Fruit fly (Drosophila melanogaster): ENCODE data around the gene CG8065.

Gene CG8065

DNA sequence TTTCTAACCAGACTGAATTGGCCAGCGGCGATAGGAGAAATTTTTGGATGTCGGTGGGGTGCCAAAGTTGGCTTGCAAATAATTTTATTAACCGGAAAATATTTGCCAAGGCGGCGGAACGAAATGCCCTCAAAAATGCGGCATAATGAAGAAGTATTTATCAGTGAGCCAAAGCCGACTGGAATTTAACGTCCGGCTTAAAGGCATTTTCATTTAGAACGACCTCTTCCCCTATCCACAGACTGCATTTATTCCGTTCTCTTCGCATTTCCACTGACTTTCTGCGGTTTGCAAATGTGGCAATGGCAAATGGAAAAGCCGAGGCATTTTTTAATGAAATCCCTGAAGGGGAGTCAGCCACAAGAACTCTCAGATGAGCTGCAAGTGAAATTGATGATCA lies 17.6 kb downstream of the CG8065 start:
- no peak for TF ChIP-seq fkh (GFP tag; optimal IDR thresholded peaks at IDR 0.05)
- no peak for TF ChIP-seq CG11902 (GFP tag; optimal IDR thresholded peaks at IDR 0.05)
- no peak for TF ChIP-seq CG10669 (GFP tag; optimal IDR thresholded peaks at IDR 0.05)
- TF ChIP-seq cyc (GFP tag; optimal IDR thresholded peaks at IDR 0.05): no peak
- no peak for TF ChIP-seq topi (GFP tag; optimal IDR thresholded peaks at IDR 0.05)
- TF ChIP-seq esn (GFP tag; optimal IDR thresholded peaks at IDR 0.05): no peak

DNA sequence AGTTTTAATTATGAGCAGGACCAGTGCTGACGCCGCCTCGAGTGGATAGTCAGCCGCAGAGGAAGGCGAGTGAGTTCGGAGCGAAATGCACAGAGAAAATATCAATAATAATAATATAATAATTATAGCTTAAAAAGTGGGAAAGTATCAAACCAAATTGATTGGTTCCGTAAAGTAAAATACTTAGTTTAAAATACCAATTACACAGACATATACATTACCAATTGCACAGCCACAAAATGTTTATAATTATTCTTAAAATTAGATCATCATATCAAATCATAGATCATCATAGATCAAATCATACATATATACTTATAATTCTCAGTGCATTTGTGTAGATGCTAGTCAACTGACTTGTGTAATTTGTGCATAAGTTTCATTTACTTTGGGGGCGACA lies 23.1 kb downstream of the CG8065 start:
- TF ChIP-seq Eip78C (GFP tag) (peak; percentile 55), spab (GFP tag; optimal IDR thresholded peaks at IDR 0.05) (peak; percentile 18), Ets96B (tag; optimal IDR thresholded peaks at IDR 0.05) (peak; percentile 40), CG10669 (GFP tag; optimal IDR thresholded peaks at IDR 0.05) (no peak), CG10631 (GFP tag; optimal IDR thresholded peaks at IDR 0.05) (peak; percentile 1), Eip75B (GFP tag; optimal IDR thresholded peaks at IDR 0.05) (no peak), dsx (GFP tag; optimal IDR thresholded peaks at IDR 0.05; ENCODE audit: poor library complexity, severe bottlenecking) (peak; percentile 36), CG3032 (tag; optimal IDR thresholded peaks at IDR 0.05) (peak; percentile 32)

DNA sequence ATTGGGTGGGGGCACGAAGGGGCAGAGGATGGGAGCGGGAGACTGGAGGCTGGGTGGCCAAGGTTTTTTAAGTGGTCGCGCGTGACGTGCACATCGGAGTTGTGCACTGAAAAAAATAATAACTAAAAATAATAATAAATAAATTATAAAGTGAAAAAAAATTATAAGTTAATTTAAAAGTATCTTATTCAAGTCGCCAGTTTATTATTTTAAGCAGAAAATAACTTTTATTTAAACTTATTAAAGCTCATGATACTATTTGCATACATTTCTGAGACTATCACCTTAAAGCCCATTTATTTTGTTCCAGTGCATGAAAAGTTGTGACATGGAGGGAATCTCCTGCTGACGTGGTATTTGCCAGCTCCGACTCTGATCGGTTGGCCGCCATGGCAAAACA lies 26.8 kb downstream of the CG8065 start:
- TF ChIP-seq Sox14 (GFP tag; optimal IDR thresholded peaks at IDR 0.05) (no peak), Hr4 (GFP tag; optimal IDR thresholded peaks at IDR 0.05) (peak; percentile 16), Smox (GFP tag; optimal IDR thresholded peaks at IDR 0.05) (peak; percentile 28), CG16779 (tag; optimal IDR thresholded peaks at IDR 0.05) (no peak), CG10631 (GFP tag; optimal IDR thresholded peaks at IDR 0.05) (peak; percentile 50), CG15336 (GFP tag; IDR thresholded peaks at IDR 0.05) (peak; percentile 47; the same call in 1 of the 2 replicates), dsx (GFP tag; optimal IDR thresholded peaks at IDR 0.05; ENCODE audit: poor library complexity, severe bottlenecking) (no peak), OdsH (GFP tag; optimal IDR thresholded peaks at IDR 0.05) (peak; percentile 43), Hr38 (GFP tag; optimal IDR thresholded peaks at IDR 0.05) (no peak), CG6854 (GFP tag; optimal IDR thresholded peaks at IDR 0.05) (no peak), Gug (GFP tag; IDR thresholded peaks at IDR 0.05) (no peak), Blimp-1 (GFP tag; optimal IDR thresholded peaks at IDR 0.05) (no peak), CG1621 (tag; optimal IDR thresholded peaks at IDR 0.05) (no peak), Lpt (GFP tag; optimal IDR thresholded peaks at IDR 0.05) (no peak), net (GFP tag; optimal IDR thresholded peaks at IDR 0.05) (no peak), CG7368 (GFP tag; optimal IDR thresholded peaks at IDR 0.05) (no peak), CG3919 (GFP tag; optimal IDR thresholded peaks at IDR 0.05) (no peak), ss (GFP tag; optimal IDR thresholded peaks at IDR 0.05) (peak; percentile 24 to 53), CG34406 (GFP tag; optimal IDR thresholded peaks at IDR 0.05) (peak; percentile 48), salr (GFP tag; optimal IDR thresholded peaks at IDR 0.05) (no peak), dac (GFP tag; optimal IDR thresholded peaks at IDR 0.05) (no peak), fd59A (GFP tag; optimal IDR thresholded peaks at IDR 0.05) (no peak), CG11294 (GFP tag; IDR thresholded peaks at IDR 0.05) (no peak), CG6792 (GFP tag; optimal IDR thresholded peaks at IDR 0.05) (peak; percentile 31), Met (GFP tag; optimal IDR thresholded peaks at IDR 0.05) (peak; percentile 21), CG8119 (GFP tag; IDR thresholded peaks at IDR 0.05) (peak; percentile 66; the same call in 2 of the 3 replicates), CG31627 (GFP tag; optimal IDR thresholded peaks at IDR 0.05) (peak; percentile 8), CG4318 (GFP tag; optimal IDR thresholded peaks at IDR 0.05) (peak; percentile 10), cyc (GFP tag; optimal IDR thresholded peaks at IDR 0.05) (no peak), CG3032 (tag; optimal IDR thresholded peaks at IDR 0.05) (peak; percentile 39), acj6 (GFP tag; optimal IDR thresholded peaks at IDR 0.05) (peak; percentile 24), Hr39 (GFP tag; optimal IDR thresholded peaks at IDR 0.05) (peak; percentile 5), CG8632 (GFP tag; optimal IDR thresholded peaks at IDR 0.05) (peak; percentile 46), lz (GFP tag; optimal IDR thresholded peaks at IDR 0.05) (peak; percentile 1), Sox15 (GFP tag; optimal IDR thresholded peaks at IDR 0.05) (peak; percentile 3), CG9139 (GFP tag; optimal IDR thresholded peaks at IDR 0.05) (peak; percentile 3), achi (GFP tag; optimal IDR thresholded peaks at IDR 0.05) (peak; percentile 51), CG6808 (GFP tag; optimal IDR thresholded peaks at IDR 0.05) (no peak), Ets21C (GFP tag; optimal IDR thresholded peaks at IDR 0.05) (no peak), CG8319 (GFP tag; optimal IDR thresholded peaks at IDR 0.05) (no peak)

Data from whole organism, prepupa.